Worm (Caenorhabditis elegans): ENCODE measurements around the gene pqn-42.
A peak's percentile ranks its signal among the peaks of the same experiment; 100 is the strongest.

pqn-42 gene

DNA sequence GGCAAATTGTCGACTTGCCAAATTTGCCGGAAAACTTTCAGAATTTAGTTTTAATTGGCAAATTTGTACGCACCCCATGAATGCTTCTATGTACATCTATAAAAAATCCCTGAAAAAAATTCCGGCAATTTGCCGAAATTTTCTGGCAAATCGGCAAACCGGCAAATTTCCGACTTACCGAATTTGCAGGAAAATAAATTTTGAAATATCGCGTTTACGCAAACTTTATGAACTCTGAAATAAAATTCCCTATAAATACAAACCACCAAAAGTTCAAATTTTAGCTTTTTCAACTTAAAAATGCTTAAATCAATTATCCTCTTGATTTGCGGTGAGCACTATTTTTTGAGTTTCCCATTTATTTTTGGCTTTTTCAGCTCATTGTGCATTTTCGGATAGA is 21.3 kb upstream of the pqn-42 start, which contains the start of gene F53G2.3:
Gene F53G2.3 (plus strand): TSS at position 301 of the 400 bp plus-strand sequence.
- TF ChIP-seq attf-6 (GFP tag; IDR thresholded peaks at IDR 0.05) (no peak), lin-54 (GFP tag; optimal IDR thresholded peaks at IDR 0.05) (no peak), him-1 (tag; optimal IDR thresholded peaks at IDR 0.05) (no peak), egl-44 (GFP tag; IDR thresholded peaks at IDR 0.05) (no peak), nhr-179 (tag; optimal IDR thresholded peaks at IDR 0.05) (no peak)

DNA sequence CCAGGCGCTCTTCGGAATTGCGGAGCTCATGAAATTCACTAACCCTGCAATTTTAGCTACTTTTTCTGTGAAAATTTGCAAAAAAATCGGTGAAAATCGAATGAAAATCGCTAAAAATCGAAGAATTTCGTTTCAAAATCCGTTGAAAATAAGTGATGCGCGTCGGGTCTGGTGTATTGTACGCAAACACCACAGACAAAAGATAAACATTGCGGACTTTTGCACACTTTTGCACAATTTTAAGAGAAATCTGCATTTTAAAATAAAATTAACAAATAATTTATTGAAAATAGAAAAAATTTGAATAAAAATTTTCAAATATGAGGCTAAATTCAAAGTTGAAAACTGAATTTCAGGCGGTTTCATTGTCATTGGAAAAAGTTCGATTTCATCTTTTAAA is 20.3 kb upstream of the pqn-42 start, which contains the start of gene F53G2.12:
Gene F53G2.12 (minus strand): TSS at position 44 of the 400 bp plus-strand sequence.
- TF ChIP-seq nfya-2 (GFP tag; IDR thresholded peaks at IDR 0.05) (no peak), mcd-1 (GFP tag; IDR thresholded peaks at IDR 0.05) (peak; percentile 39; the same call in 1 of the 2 replicates), lsl-1 (GFP tag; optimal IDR thresholded peaks at IDR 0.05) (peak; percentile 33)

DNA sequence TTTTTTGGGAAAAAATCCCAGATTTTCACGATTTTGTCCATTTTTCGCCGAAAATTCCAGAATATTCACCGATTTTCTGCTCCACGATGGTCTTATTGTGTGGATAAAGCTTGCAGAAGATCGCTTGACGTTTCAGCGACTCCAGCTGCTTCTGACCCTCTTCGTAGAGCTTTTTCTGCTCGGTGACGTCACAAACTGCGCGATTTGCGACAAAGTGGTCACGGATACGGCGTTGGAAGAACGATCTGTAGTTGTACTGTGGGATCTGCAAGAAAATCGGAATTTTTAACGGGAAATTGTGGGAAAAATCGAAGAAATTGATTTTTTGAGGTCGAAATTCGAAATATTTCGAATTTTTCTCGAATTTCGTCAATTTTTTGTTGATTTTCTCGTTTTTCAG is 19.8 kb upstream of the pqn-42 start, which contains the start of gene mnat-1:
Gene mnat-1 (minus strand): TSS at position 101 of the 400 bp plus-strand sequence.
- no peak for TF ChIP-seq ets-4 (GFP tag; optimal IDR thresholded peaks at IDR 0.05)
- no peak for TF ChIP-seq Y53F4B.3 (GFP tag; IDR thresholded peaks at IDR 0.05)
- TF ChIP-seq mes-4 (tag; optimal IDR thresholded peaks at IDR 0.05), result no peak
- no peak for TF ChIP-seq dpff-1 (tag; optimal IDR thresholded peaks at IDR 0.05)
- TF ChIP-seq hmg-1.2 (GFP tag; IDR thresholded peaks at IDR 0.05), result no peak
- TF ChIP-seq ceh-91 (GFP tag; IDR thresholded peaks at IDR 0.05), result no peak
- TF ChIP-seq nhr-179 (tag; optimal IDR thresholded peaks at IDR 0.05), result no peak
- TF ChIP-seq ztf-3 (GFP tag; optimal IDR thresholded peaks at IDR 0.05), result no peak
- no peak for TF ChIP-seq ama-1 (optimal IDR thresholded peaks at IDR 0.05)
- TF ChIP-seq ama-1 (GFP tag; optimal IDR thresholded peaks at IDR 0.05), result no peak
- no peak for TF ChIP-seq lin-26 (GFP tag; IDR thresholded peaks at IDR 0.05)
- TF ChIP-seq aptf-3 (GFP tag; IDR thresholded peaks at IDR 0.05), result no peak
- no peak for TF ChIP-seq hlh-12 (tag; optimal IDR thresholded peaks at IDR 0.05)
- no peak for TF ChIP-seq nhr-120 (GFP tag; IDR thresholded peaks at IDR 0.05)
- TF ChIP-seq sea-2 (GFP tag; IDR thresholded peaks at IDR 0.05), result no peak
- no peak for TF ChIP-seq F22D6.2 (tag; optimal IDR thresholded peaks at IDR 0.05)
- no peak for TF ChIP-seq gei-17 (GFP tag; optimal IDR thresholded peaks at IDR 0.05)
- TF ChIP-seq F39B2.1 (GFP tag; IDR thresholded peaks at IDR 0.05), result no peak

DNA sequence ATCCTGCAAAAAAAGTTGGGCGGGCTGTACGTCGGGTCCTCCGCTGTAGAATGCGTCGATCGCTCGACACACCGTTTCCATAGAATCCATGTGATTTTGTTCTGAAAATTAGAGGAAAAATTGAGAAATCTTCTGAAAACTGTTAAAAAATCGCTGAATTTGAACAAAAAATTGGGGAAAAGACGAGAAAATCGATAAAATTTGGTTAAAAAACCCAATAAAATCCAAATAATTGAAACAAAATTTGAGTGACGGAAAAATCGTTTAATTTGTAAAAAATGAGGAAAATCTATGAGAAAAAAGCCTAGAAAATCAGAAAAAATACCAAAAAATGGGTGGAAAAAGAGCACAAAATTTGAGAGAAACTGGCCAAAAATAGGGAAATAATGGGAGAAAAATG is 14.5 kb upstream of the pqn-42 start, which contains the start of gene tsr-1:
Gene tsr-1 (minus strand): TSS at position 101 of the 400 bp plus-strand sequence.
- TF ChIP-seq die-1 (tag; optimal IDR thresholded peaks at IDR 0.05) (no peak), ets-4 (GFP tag; optimal IDR thresholded peaks at IDR 0.05) (no peak), F57C9.4 (tag; optimal IDR thresholded peaks at IDR 0.05) (no peak), hsf-1 (GFP tag; IDR thresholded peaks at IDR 0.05) (no peak), snpc-1.3 (tag; optimal IDR thresholded peaks at IDR 0.05; ENCODE audit: insufficient read depth) (no peak), ZK185.1 (tag; optimal IDR thresholded peaks at IDR 0.05; ENCODE audit: poor library complexity, severe bottlenecking) (no peak), B0261.1 (tag; optimal IDR thresholded peaks at IDR 0.05) (no peak), snpc-1.1 (tag; optimal IDR thresholded peaks at IDR 0.05; ENCODE audit: insufficient read depth) (no peak), lag-1 (GFP tag; IDR thresholded peaks at IDR 0.05) (no peak), bed-2 (GFP tag; IDR thresholded peaks at IDR 0.05) (no peak), ztf-3 (GFP tag; optimal IDR thresholded peaks at IDR 0.05) (no peak)

DNA sequence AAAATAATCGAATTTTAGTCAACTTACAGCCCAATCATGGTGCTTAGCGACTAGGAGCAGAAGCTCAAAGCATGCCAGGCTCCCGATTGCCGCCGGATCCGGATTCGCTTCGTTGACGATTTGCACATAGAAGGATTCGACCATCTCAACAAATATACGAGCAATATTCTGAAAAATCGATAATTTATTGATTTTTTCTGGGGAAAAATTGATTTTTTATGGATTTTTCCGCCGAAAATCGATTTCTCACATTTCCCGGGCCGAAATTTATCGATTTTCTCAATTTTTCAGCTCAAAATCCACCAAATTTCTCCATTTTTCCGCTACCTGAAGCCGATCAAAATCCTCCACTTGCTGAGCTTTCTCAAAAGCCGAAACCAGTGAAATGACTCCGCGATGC is 10.1 kb upstream of the pqn-42 start:
- TF ChIP-seq bed-2 (GFP tag; IDR thresholded peaks at IDR 0.05) (no peak), mel-28 (tag; optimal IDR thresholded peaks at IDR 0.05; ENCODE audit: borderline replicate concordance) (no peak), rpc-1 (optimal IDR thresholded peaks at IDR 0.05) (no peak), rpc-1 (tag; optimal IDR thresholded peaks at IDR 0.05) (no peak), nhr-179 (tag; optimal IDR thresholded peaks at IDR 0.05) (no peak), aptf-2 (GFP tag; conservative IDR thresholded peaks at IDR 0.05) (no peak), atf-7 (tag; optimal IDR thresholded peaks at IDR 0.05) (no peak), Y79H2A.3 (GFP tag; conservative IDR thresholded peaks at IDR 0.05) (no peak), ztf-26 (tag; optimal IDR thresholded peaks at IDR 0.05) (no peak), K12H6.12 (tag; optimal IDR thresholded peaks at IDR 0.05) (no peak), hmg-1.2 (GFP tag; IDR thresholded peaks at IDR 0.05) (no peak), F37B4.10 (GFP tag; IDR thresholded peaks at IDR 0.05) (no peak), D2030.7 (GFP tag; IDR thresholded peaks at IDR 0.05) (no peak), tlf-1 (GFP tag; optimal IDR thresholded peaks at IDR 0.05) (no peak)

Measured in whole organism, young adult.